Worm (Caenorhabditis elegans): Measurements from ENCODE around the gene kin-20.

- no peak for TF ChIP-seq ref-1 (GFP tag; conservative IDR thresholded peaks at IDR 0.05)
- no peak for TF ChIP-seq tab-1 (GFP tag; IDR thresholded peaks at IDR 0.05)
- TF ChIP-seq ztf-29 (GFP tag; IDR thresholded peaks at IDR 0.05), result peak; percentile 56; the same call in 1 of the 2 replicates
- TF ChIP-seq flt-1 (GFP tag; IDR thresholded peaks at IDR 0.05), result no peak
These were observed at the start of gene kin-20 for ce11 chrX:15277714-15278187.
